Worm (Caenorhabditis elegans) whole organism, L2 larva: ENCODE data around the gene C52D10.3.

Experiments
- F13H6.1 ChIP-seq: sonication (generic microtip); optimal IDR thresholded peaks from 2 replicates; lab custom pipeline; 2016; ENCODE audit warnings: missing genetic modification characterization, missing compliant biosample characterization
- R02D3.7 ChIP-seq: fragments of 150-350 bp; optimal IDR thresholded peaks from 2 replicates; lab custom pipeline; 2014; ENCODE audit warnings: missing biosample characterization, missing genetic modification characterization
- Y55F3AM.14 ChIP-seq: fragments of 200-800 bp; sonication (Bioruptor generic); optimal IDR thresholded peaks from 2 replicates; lab custom pipeline; 2018; ENCODE audit warnings: mild to moderate bottlenecking, missing genetic modification characterization, missing compliant biosample characterization
- ZK546.5 ChIP-seq: sonication (generic microtip); optimal IDR thresholded peaks from 2 replicates; lab custom pipeline; 2017; ENCODE audit warnings: missing biosample characterization, missing genetic modification characterization
- alr-1 ChIP-seq: fragments of 150-350 bp; optimal IDR thresholded peaks from 2 replicates; lab custom pipeline; 2014; ENCODE audit warnings: missing biosample characterization, missing genetic modification characterization
- aly-2 ChIP-seq: fragments of 150-350 bp; optimal IDR thresholded peaks from 2 replicates; lab custom pipeline; 2014; ENCODE audit warnings: missing biosample characterization, missing genetic modification characterization
- ceh-82 ChIP-seq: fragments of 150-350 bp; optimal IDR thresholded peaks from 2 replicates; lab custom pipeline; 2014; ENCODE audit warnings: missing biosample characterization, missing genetic modification characterization
- dmd-4 ChIP-seq: sonication (generic microtip); optimal IDR thresholded peaks from 2 replicates; lab custom pipeline; 2017; ENCODE audit warnings: missing biosample characterization, missing genetic modification characterization
- elt-3 ChIP-seq: sonication (generic microtip); optimal IDR thresholded peaks from 2 replicates; lab custom pipeline; 2017; ENCODE audit warnings: missing biosample characterization, missing genetic modification characterization
- fos-1 ChIP-seq: fragments of 150-350 bp; optimal IDR thresholded peaks from 2 replicates; lab custom pipeline; 2014; ENCODE audit warnings: missing biosample characterization, missing genetic modification characterization
- lin-11 ChIP-seq: fragments of 150-350 bp; sonication (generic microtip); optimal IDR thresholded peaks from 2 replicates; lab custom pipeline; 2014; ENCODE audit warnings: missing biosample characterization, missing genetic modification characterization, inconsistent platforms, mixed read lengths
- lin-13 ChIP-seq: fragments of 150-350 bp; optimal IDR thresholded peaks from 2 replicates; lab custom pipeline; 2014; ENCODE audit warnings: missing biosample characterization, missing genetic modification reagents, missing genetic modification characterization
- lin-39 ChIP-seq: fragments of 150-350 bp; optimal IDR thresholded peaks from 2 replicates; lab custom pipeline; 2014; ENCODE audit warnings: missing biosample characterization, missing genetic modification reagents, missing genetic modification characterization
- lsy-2 ChIP-seq, 2 experiments: fragments of 150-350 bp in 1 of 2; sonication (generic microtip) in 1 of 2; optimal IDR thresholded peaks; 2 replicates each; lab custom pipeline; 2014 to 2017; ENCODE audit warnings: missing biosample characterization in 2 of 2, missing genetic modification characterization in 2 of 2
- mab-5 ChIP-seq: fragments of 150-350 bp; optimal IDR thresholded peaks from 2 replicates; lab custom pipeline; 2014; ENCODE audit warnings: missing biosample characterization, missing genetic modification characterization
- mbf-1 ChIP-seq: sonication (generic microtip); optimal IDR thresholded peaks from 2 replicates; lab custom pipeline; 2017; ENCODE audit warnings: missing biosample characterization, missing genetic modification characterization
- mdl-1 ChIP-seq, 2 experiments: fragments of 150-350 bp in 1 of 2; sonication (generic microtip) in 1 of 2; optimal IDR thresholded peaks; 2 replicates each; lab custom pipeline; 2017; ENCODE audit warnings: missing biosample characterization in 2 of 2, missing genetic modification characterization in 2 of 2
- nhr-10 ChIP-seq: sonication (generic microtip); optimal IDR thresholded peaks from 2 replicates; lab custom pipeline; 2017; ENCODE audit warnings: missing biosample characterization, missing genetic modification characterization
- nhr-11 ChIP-seq: fragments of 150-350 bp; optimal IDR thresholded peaks from 2 replicates; lab custom pipeline; 2014; ENCODE audit warnings: missing biosample characterization, missing genetic modification characterization
- nhr-12 ChIP-seq: fragments of 150-350 bp; optimal IDR thresholded peaks from 2 replicates; lab custom pipeline; 2014; ENCODE audit warnings: missing biosample characterization, missing genetic modification characterization
- nhr-129 ChIP-seq: fragments of 150-350 bp; optimal IDR thresholded peaks from 2 replicates; lab custom pipeline; 2014; ENCODE audit warnings: missing biosample characterization, missing genetic modification characterization
- nhr-21 ChIP-seq: fragments of 150-350 bp; optimal IDR thresholded peaks from 2 replicates; lab custom pipeline; 2014; ENCODE audit warnings: missing biosample characterization, missing genetic modification characterization
- nhr-23 ChIP-seq: fragments of 150-350 bp; optimal IDR thresholded peaks from 2 replicates; lab custom pipeline; 2014; ENCODE audit warnings: missing biosample characterization, missing genetic modification reagents, missing genetic modification characterization
- nhr-237 ChIP-seq: fragments of 150-350 bp; optimal IDR thresholded peaks from 2 replicates; lab custom pipeline; 2014; ENCODE audit warnings: missing biosample characterization, missing genetic modification characterization
- nhr-25 ChIP-seq: fragments of 150-350 bp; sonication (generic microtip); optimal IDR thresholded peaks from 3 replicates; lab custom pipeline; 2014; ENCODE audit warnings: missing biosample characterization, missing genetic modification characterization
- nhr-6 ChIP-seq: fragments of 150-350 bp; optimal IDR thresholded peaks from 2 replicates; lab custom pipeline; 2014; ENCODE audit warnings: missing biosample characterization, missing genetic modification characterization
- nhr-77 ChIP-seq: fragments of 150-350 bp; optimal IDR thresholded peaks from 2 replicates; lab custom pipeline; 2014; ENCODE audit warnings: missing biosample characterization, missing genetic modification characterization
- peb-1 ChIP-seq: fragments of 150-350 bp; optimal IDR thresholded peaks from 2 replicates; lab custom pipeline; 2014; ENCODE audit warnings: missing biosample characterization, missing genetic modification characterization
- skn-1 ChIP-seq: sonication (generic microtip); optimal IDR thresholded peaks from 2 replicates; lab custom pipeline; 2017; ENCODE audit warnings: missing biosample characterization, missing genetic modification characterization
- sma-3 ChIP-seq: sonication (generic microtip); optimal IDR thresholded peaks from 2 replicates; lab custom pipeline; 2016; ENCODE audit warnings: missing genetic modification reagents, missing genetic modification characterization, missing compliant biosample characterization
- sma-9 ChIP-seq, 2 experiments: fragments of 150-350 bp in 1 of 2; sonication (generic microtip) in 1 of 2; optimal IDR thresholded peaks; 2 replicates each; lab custom pipeline; 2014 to 2016; ENCODE audit warnings: missing genetic modification characterization in 2 of 2, mild to moderate bottlenecking in 1 of 2, missing biosample characterization in 1 of 2, missing compliant biosample characterization in 1 of 2, missing genetic modification reagents in 1 of 2, moderate library complexity in 1 of 2
- snpc-4 ChIP-seq: fragments of 150-350 bp; optimal IDR thresholded peaks from 2 replicates; lab custom pipeline; 2014; ENCODE audit warnings: missing biosample characterization, missing genetic modification characterization
- unc-55 ChIP-seq: fragments of 150-350 bp; sonication (generic microtip); optimal IDR thresholded peaks from 3 replicates; lab custom pipeline; 2014; ENCODE audit warnings: missing biosample characterization, missing genetic modification reagents, missing genetic modification characterization
- unc-62 ChIP-seq: fragments of 150-350 bp; optimal IDR thresholded peaks from 2 replicates; lab custom pipeline; 2014; ENCODE audit warnings: missing biosample characterization, missing genetic modification reagents, missing genetic modification characterization
- ztf-1 ChIP-seq: fragments of 200-800 bp; sonication (Bioruptor generic); conservative IDR thresholded peaks from 2 replicates; pipeline ENCODE4 v1.3.6; 2022; ENCODE audit warnings: missing genetic modification characterization, missing compliant biosample characterization
- ztf-4 ChIP-seq: fragments of 150-350 bp; optimal IDR thresholded peaks from 2 replicates; lab custom pipeline; 2014; ENCODE audit warnings: missing biosample characterization, missing genetic modification characterization

The C52D10.3 gene

DNA sequence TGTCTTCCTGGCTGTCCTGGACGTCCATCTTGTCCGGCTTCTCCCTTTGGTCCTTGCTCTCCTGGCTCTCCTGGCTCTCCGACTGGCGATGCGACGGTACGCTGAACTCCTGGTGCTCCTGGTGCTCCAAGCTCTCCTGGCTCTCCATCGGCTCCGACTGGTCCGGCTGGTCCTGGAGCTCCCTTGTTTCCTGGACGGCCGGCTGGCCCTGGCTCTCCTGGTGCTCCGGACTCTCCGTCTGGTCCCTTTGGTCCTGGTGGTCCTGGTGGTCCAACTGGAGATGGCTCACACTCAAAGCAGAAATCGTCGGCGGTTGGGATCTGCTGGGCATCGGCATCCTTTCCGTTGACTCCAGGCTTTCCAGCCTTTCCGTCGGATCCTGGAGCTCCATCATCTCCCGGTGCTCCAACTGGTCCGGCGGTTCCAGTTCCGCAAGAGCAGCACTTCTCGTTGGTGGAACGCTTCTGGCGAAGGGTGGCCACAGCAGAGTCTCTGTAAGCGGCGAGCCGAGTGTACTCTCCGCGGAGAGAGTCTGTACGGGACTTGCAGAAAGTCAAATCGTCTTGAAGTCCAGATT lies 6.8 kb downstream of the C52D10.3 start:
- no peak for TF ChIP-seq sma-9 (GFP tag; optimal IDR thresholded peaks at IDR 0.05; lab: Kevin White, UChicago)
- no peak for TF ChIP-seq sma-9 (tag; optimal IDR thresholded peaks at IDR 0.05; lab: Kevin White, UChicago)
- no peak for TF ChIP-seq snpc-4 (tag; lab: Kevin White, UChicago)
- no peak for TF ChIP-seq R02D3.7
- TF ChIP-seq mbf-1 (tag; lab: Kevin White, UChicago): no peak
- TF ChIP-seq nhr-10 (tag; lab: Kevin White, UChicago): no peak
- no peak for TF ChIP-seq lin-11 (tag; lab: Kevin White, UChicago)
- no peak for TF ChIP-seq unc-62 (GFP tag; lab: Kevin White, UChicago)
- no peak for TF ChIP-seq nhr-11 (tag; lab: Kevin White, UChicago)
- TF ChIP-seq lin-39 (tag; lab: Kevin White, UChicago): no peak
- TF ChIP-seq lsy-2 (tag; optimal IDR thresholded peaks at IDR 0.05; lab: Kevin White, UChicago): no peak
- TF ChIP-seq lin-13 (GFP tag; lab: Kevin White, UChicago): no peak
- TF ChIP-seq nhr-21 (tag; lab: Kevin White, UChicago): no peak
- TF ChIP-seq nhr-6 (tag; lab: Kevin White, UChicago): no peak
- no peak for TF ChIP-seq F13H6.1 (tag; lab: Kevin White, UChicago)
- TF ChIP-seq Y55F3AM.14 (GFP tag; lab: Kevin White, UChicago): no peak
- no peak for TF ChIP-seq nhr-12 (tag; lab: Kevin White, UChicago)
- TF ChIP-seq alr-1 (tag; lab: Kevin White, UChicago): no peak
- TF ChIP-seq, all 48 proteins: peak for 0

DNA sequence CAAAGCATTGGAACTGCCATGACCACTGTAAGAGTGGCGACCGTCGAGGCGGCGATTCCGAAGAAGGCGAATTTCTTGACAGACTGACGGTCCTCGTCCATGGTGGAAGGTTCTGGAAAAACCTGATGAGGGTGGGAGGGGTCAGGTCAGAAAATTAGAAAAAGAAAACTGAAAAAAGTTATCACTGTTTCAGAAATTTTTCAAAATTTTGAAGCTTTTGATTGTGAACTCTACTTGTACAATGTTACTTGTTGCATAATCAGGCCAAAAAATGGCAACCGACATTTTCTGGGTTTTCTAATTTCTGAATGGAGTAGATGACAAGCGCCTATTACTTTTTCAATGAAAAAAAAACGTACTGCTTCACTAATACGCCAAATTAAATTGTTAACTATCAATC lies 7.4 kb downstream of the C52D10.3 start, which contains the start of gene col-138:
col-138 (minus strand) TSS at position 101 of the 400 bp plus-strand sequence.
- TF ChIP-seq lin-11 (tag; lab: Kevin White, UChicago) (no peak), peb-1 (tag; lab: Kevin White, UChicago) (no peak), mdl-1 (tag; optimal IDR thresholded peaks at IDR 0.05; lab: Kevin White, UChicago) (no peak), ztf-4 (tag; lab: Kevin White, UChicago) (no peak), mbf-1 (tag; lab: Kevin White, UChicago) (no peak), ztf-1 (GFP tag; lab: Robert Waterston, UW) (no peak), ceh-82 (tag; lab: Kevin White, UChicago) (no peak)
- TF ChIP-seq, all 48 proteins: peak for 0

DNA sequence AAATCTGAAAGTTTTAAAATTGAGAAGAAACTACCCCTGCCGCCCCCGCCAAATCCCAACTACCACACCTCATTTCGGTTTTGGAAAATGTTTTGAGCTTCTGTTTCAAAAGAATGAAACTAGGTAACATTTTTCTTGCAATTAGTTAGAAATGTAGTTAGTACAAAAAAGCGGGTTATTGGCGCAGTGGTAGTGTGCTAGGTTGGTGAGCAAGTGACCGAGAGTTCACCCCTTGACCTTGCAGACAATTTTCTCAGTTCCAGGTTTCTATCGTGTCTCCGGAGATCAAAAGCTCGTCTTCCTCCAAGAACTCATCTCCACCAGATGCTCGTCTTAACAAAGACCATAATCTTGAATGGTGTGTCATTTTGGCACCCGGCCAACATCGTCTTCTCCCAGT lies 12.9 kb downstream of the C52D10.3 start:
- no peak for TF ChIP-seq Y55F3AM.14 (GFP tag; lab: Kevin White, UChicago)
- no peak for TF ChIP-seq mdl-1 (tag; optimal IDR thresholded peaks at IDR 0.05; lab: Kevin White, UChicago)
- TF ChIP-seq dmd-4 (tag; lab: Kevin White, UChicago): no peak
- TF ChIP-seq nhr-23 (tag; lab: Kevin White, UChicago): no peak
- TF ChIP-seq snpc-4 (tag; lab: Kevin White, UChicago): no peak
- TF ChIP-seq nhr-12 (tag; lab: Kevin White, UChicago): no peak
- no peak for TF ChIP-seq alr-1 (tag; lab: Kevin White, UChicago)
- TF ChIP-seq nhr-129 (tag; lab: Kevin White, UChicago): no peak
- no peak for TF ChIP-seq aly-2 (tag; lab: Kevin White, UChicago)
- TF ChIP-seq nhr-21 (tag; lab: Kevin White, UChicago): no peak
- TF ChIP-seq mbf-1 (tag; lab: Kevin White, UChicago): no peak
- TF ChIP-seq ztf-1 (GFP tag; lab: Robert Waterston, UW): no peak
- TF ChIP-seq nhr-11 (tag; lab: Kevin White, UChicago): no peak
- TF ChIP-seq, all 48 proteins: peak for 0

DNA sequence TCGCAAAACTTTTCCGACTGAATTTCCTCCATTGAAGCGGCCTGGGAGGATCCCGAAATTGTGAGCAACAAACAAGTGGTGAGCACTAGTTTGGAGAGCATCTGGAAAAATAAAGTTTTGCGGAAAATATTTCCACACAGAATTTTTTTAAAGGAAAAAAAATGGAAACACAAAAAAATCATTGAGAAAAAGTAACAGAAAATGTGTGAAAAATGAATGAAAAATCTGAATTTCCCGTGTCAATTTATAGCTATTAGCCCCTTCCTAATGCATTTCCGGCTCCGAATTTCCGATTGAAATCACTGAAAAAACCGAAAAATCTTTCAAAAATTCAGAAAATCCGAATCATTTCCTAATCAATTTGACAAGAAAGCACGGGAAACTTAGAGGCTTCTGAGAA lies 15.5 kb downstream of the C52D10.3 start, which contains the start of gene flp-17:
flp-17 (minus strand) TSS at position 101 of the 400 bp plus-strand sequence.
- no peak for TF ChIP-seq elt-3 (tag; lab: Kevin White, UChicago)
- TF ChIP-seq Y55F3AM.14 (GFP tag; lab: Kevin White, UChicago): no peak
- TF ChIP-seq fos-1 (tag; lab: Kevin White, UChicago): no peak
- TF ChIP-seq aly-2 (tag; lab: Kevin White, UChicago): no peak
- no peak for TF ChIP-seq nhr-77 (tag; lab: Kevin White, UChicago)
- TF ChIP-seq nhr-12 (tag; lab: Kevin White, UChicago): no peak
- TF ChIP-seq nhr-25 (tag; lab: Kevin White, UChicago): no peak
- TF ChIP-seq lin-13 (GFP tag; lab: Kevin White, UChicago): no peak
- no peak for TF ChIP-seq skn-1 (tag; lab: Kevin White, UChicago)
- no peak for TF ChIP-seq unc-62 (GFP tag; lab: Kevin White, UChicago)
- TF ChIP-seq lin-11 (tag; lab: Kevin White, UChicago): no peak
- TF ChIP-seq nhr-237: no peak
- TF ChIP-seq mab-5: no peak
- no peak for TF ChIP-seq ZK546.5 (tag; lab: Kevin White, UChicago)
- TF ChIP-seq R02D3.7: no peak
- TF ChIP-seq unc-55 (GFP tag; lab: Kevin White, UChicago): no peak
- TF ChIP-seq sma-9 (GFP tag; optimal IDR thresholded peaks at IDR 0.05; lab: Kevin White, UChicago): no peak
- no peak for TF ChIP-seq sma-9 (tag; optimal IDR thresholded peaks at IDR 0.05; lab: Kevin White, UChicago)
- no peak for TF ChIP-seq peb-1 (tag; lab: Kevin White, UChicago)
- no peak for TF ChIP-seq sma-3 (GFP tag; lab: Kevin White, UChicago)
- TF ChIP-seq, all 48 proteins: peak for 0
